Worm (Caenorhabditis elegans) whole organism, midembryonic: ENCODE data around the gene nkb-2.

ENCODE experiments used
- T22C8.4 ChIP-seq: fragments of 200-800 bp; sonication (Bioruptor generic); IDR thresholded peaks from 2 replicates; pipeline ENCODE4 v1.3.6; 2022; ENCODE audit warnings: missing genetic modification characterization, missing compliant biosample characterization
- ref-1 ChIP-seq: fragments of 200-800 bp; sonication (Bioruptor generic); conservative IDR thresholded peaks from 2 replicates; pipeline ENCODE4 v1.3.6; 2022; ENCODE audit warnings: missing genetic modification reagents, missing genetic modification characterization, missing compliant biosample characterization
- ztf-23 ChIP-seq: fragments of 200-800 bp; sonication (Bioruptor generic); IDR thresholded peaks from 2 replicates; pipeline ENCODE4 v1.3.6; 2022; ENCODE audit warnings: missing genetic modification reagents, missing genetic modification characterization, missing compliant biosample characterization

- TF ChIP-seq ztf-23 (GFP tag; lab: Robert Waterston, UW), result no peak
- no peak for TF ChIP-seq ref-1
- no peak for TF ChIP-seq T22C8.4 (GFP tag; lab: Robert Waterston, UW)
Measured at ce11 chrIV:10561605-10562004, 29.1 kb upstream of the nkb-2 start, which contains the start of gene him-8.
